Fruit fly (Drosophila melanogaster) whole organism, pupa: ENCODE measurements around the gene CG16717.

Source experiments
- CG10348 ChIP-seq: fragments of 200-800 bp; sonication (Bioruptor generic); IDR thresholded peaks from 2 replicates; pipeline ENCODE4 v1.3.6; 2022; ENCODE audit warnings: missing biosample characterization, missing genetic modification characterization
- CG12605 ChIP-seq: fragments of 200-800 bp; sonication (Bioruptor generic); IDR thresholded peaks from 2 replicates; pipeline ENCODE4 v1.3.6; 2022; ENCODE audit warnings: missing biosample characterization, missing genetic modification characterization
- CG13204 ChIP-seq: fragments of 200-800 bp; sonication (Bioruptor generic); optimal IDR thresholded peaks from 2 replicates; lab custom pipeline; 2018; ENCODE audit warnings: missing biosample characterization, mild to moderate bottlenecking, missing genetic modification characterization, moderate library complexity
- CG14655 ChIP-seq: fragments of 200-800 bp; sonication (Bioruptor generic); optimal IDR thresholded peaks from 3 replicates; lab custom pipeline; 2017; ENCODE audit warnings: mild to moderate bottlenecking, missing biosample characterization, missing genetic modification reagents, missing genetic modification characterization
- CG15710 ChIP-seq: fragments of 200-800 bp; sonication (Bioruptor generic); optimal IDR thresholded peaks from 2 replicates; lab custom pipeline; 2018; ENCODE audit warnings: missing biosample characterization, mild to moderate bottlenecking, missing genetic modification characterization, moderate library complexity
- CG17806 ChIP-seq: fragments of 200-800 bp; sonication (Bioruptor generic); optimal IDR thresholded peaks from 2 replicates; lab custom pipeline; 2018; ENCODE audit warnings: missing biosample characterization, mild to moderate bottlenecking, missing genetic modification characterization, moderate library complexity
- CG32121 ChIP-seq: fragments of 200-800 bp; sonication (Bioruptor generic); IDR thresholded peaks from 2 replicates; pipeline ENCODE4 v1.3.6; 2022; ENCODE audit warnings: missing biosample characterization, missing genetic modification characterization
- CG34367 ChIP-seq: fragments of 200-800 bp; sonication (Bioruptor generic); optimal IDR thresholded peaks from 2 replicates; lab custom pipeline; 2018; ENCODE audit warnings: missing biosample characterization, mild to moderate bottlenecking, missing genetic modification characterization
- CG4496 ChIP-seq: fragments of 200-800 bp; sonication (Bioruptor generic); IDR thresholded peaks from 3 replicates; pipeline ENCODE4 v1.3.6; 2022; ENCODE audit warnings: missing biosample characterization, missing genetic modification characterization
- CG8159 ChIP-seq: fragments of 200-800 bp; sonication (Bioruptor generic); optimal IDR thresholded peaks from 3 replicates; lab custom pipeline; 2018; ENCODE audit warnings: missing biosample characterization, mild to moderate bottlenecking, missing genetic modification characterization, moderate library complexity
- CG8301 ChIP-seq: fragments of 200-800 bp; sonication (Bioruptor generic); optimal IDR thresholded peaks from 2 replicates; lab custom pipeline; 2018; ENCODE audit warnings: missing biosample characterization, mild to moderate bottlenecking, missing genetic modification characterization
- CG9948 ChIP-seq: fragments of 200-800 bp; sonication (Bioruptor generic); optimal IDR thresholded peaks from 2 replicates; lab custom pipeline; 2018; ENCODE audit warnings: missing biosample characterization, mild to moderate bottlenecking, missing genetic modification characterization, moderate library complexity
- D1 ChIP-seq: fragments of 200-800 bp; sonication (Bioruptor generic); optimal IDR thresholded peaks from 2 replicates; lab custom pipeline; 2018; ENCODE audit warnings: missing biosample characterization, mild to moderate bottlenecking, missing genetic modification characterization, moderate library complexity
- EcR ChIP-seq: fragments of 200-800 bp; sonication (Bioruptor generic); optimal IDR thresholded peaks from 3 replicates; lab custom pipeline; 2019; ENCODE audit warnings: missing biosample characterization, missing genetic modification characterization, mild to moderate bottlenecking, moderate library complexity, missing genetic modification reagents
- Ets98B ChIP-seq: fragments of 200-800 bp; sonication (Bioruptor generic); IDR thresholded peaks from 2 replicates; pipeline ENCODE4 v1.3.6; 2022; ENCODE audit warnings: missing biosample characterization, missing genetic modification characterization
- Pif1A ChIP-seq: fragments of 200-800 bp; sonication (Bioruptor generic); optimal IDR thresholded peaks from 3 replicates; lab custom pipeline; 2016; ENCODE audit warnings: missing biosample characterization, missing genetic modification characterization
- Pif1B ChIP-seq: fragments of 200-800 bp; sonication (Bioruptor generic); optimal IDR thresholded peaks from 3 replicates; lab custom pipeline; 2016; ENCODE audit warnings: missing biosample characterization, missing genetic modification characterization
- Snoo ChIP-seq: fragments of 200-800 bp; sonication (Bioruptor generic); optimal IDR thresholded peaks from 3 replicates; lab custom pipeline; 2017; ENCODE audit warnings: missing biosample characterization, mild to moderate bottlenecking, missing genetic modification characterization, inconsistent platforms
- fd96Ca ChIP-seq: fragments of 200-800 bp; sonication (Bioruptor generic); IDR thresholded peaks from 3 replicates; pipeline ENCODE4 v1.3.6; 2022; ENCODE audit warnings: missing biosample characterization, missing genetic modification characterization
- gl ChIP-seq: fragments of 200-800 bp; sonication (Bioruptor generic); optimal IDR thresholded peaks from 2 replicates; lab custom pipeline; 2018; ENCODE audit warnings: missing biosample characterization, mild to moderate bottlenecking, missing genetic modification characterization
- rn ChIP-seq: fragments of 200-800 bp; sonication (Bioruptor generic); IDR thresholded peaks from 2 replicates; pipeline ENCODE4 v1.3.6; 2022; ENCODE audit warnings: missing biosample characterization, missing genetic modification characterization

The CG16717 gene

DNA sequence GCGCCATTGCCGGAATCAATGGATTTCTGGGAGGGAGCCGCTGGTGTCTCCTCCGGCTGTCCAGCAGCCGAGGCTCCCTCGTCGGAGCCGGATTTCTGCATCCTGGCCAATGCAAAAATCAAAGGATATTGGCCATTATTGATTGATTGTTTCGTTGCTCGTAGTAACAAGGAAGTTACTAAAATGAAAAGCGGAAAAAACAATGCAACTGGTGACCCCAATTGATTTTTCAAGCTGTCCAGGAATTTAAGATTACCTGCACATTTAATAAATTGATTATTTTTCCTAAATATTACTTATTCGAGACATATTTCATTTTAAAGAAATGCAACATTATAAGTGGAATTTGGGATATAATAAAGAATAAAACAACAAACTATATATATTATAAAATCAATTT is 24.5 kb downstream of the CG16717 start, which contains the start of gene CG6761:
Gene CG6761, minus strand, starts transcription at position 101 of the 400 bp plus-strand sequence.
- TF ChIP-seq CG10348 (GFP tag; lab: Robert Waterston, UW) (no peak), CG14655 (no peak), Pif1A (no peak)

dm6 chr3L:9704162-9704748 is 25.3 kb downstream of the CG16717 start, which contains the start of gene CG16711:
Gene CG16711 (plus strand): TSS chr3L:9704331.
- TF ChIP-seq Pif1A (no peak), D1 (no peak), CG17806 (tag; lab: Kevin White, UChicago) (no peak), CG10348 (GFP tag; lab: Robert Waterston, UW) (no peak), Snoo (tag; lab: Kevin White, UChicago) (no peak), rn (GFP tag; lab: Robert Waterston, UW) (no peak), fd96Ca (no peak), CG14655 (no peak), Ets98B (GFP tag; lab: Robert Waterston, UW) (no peak), Pif1B (GFP tag; lab: Kevin White, UChicago) (no peak), CG13204 (GFP tag; lab: Kevin White, UChicago) (no peak), CG8159 (tag; lab: Kevin White, UChicago) (no peak), CG15710 (tag; lab: Kevin White, UChicago) (no peak), CG9948 (tag; lab: Kevin White, UChicago) (no peak), CG34367 (no peak), CG12605 (GFP tag; lab: Robert Waterston, UW) (no peak), gl (tag; lab: Kevin White, UChicago) (no peak), CG8301 (tag; lab: Kevin White, UChicago) (no peak), CG32121 (GFP tag; lab: Robert Waterston, UW) (no peak), EcR (GFP tag; lab: Kevin White, UChicago) (no peak)
- TF ChIP-seq, all 21 proteins: peak for 0

DNA sequence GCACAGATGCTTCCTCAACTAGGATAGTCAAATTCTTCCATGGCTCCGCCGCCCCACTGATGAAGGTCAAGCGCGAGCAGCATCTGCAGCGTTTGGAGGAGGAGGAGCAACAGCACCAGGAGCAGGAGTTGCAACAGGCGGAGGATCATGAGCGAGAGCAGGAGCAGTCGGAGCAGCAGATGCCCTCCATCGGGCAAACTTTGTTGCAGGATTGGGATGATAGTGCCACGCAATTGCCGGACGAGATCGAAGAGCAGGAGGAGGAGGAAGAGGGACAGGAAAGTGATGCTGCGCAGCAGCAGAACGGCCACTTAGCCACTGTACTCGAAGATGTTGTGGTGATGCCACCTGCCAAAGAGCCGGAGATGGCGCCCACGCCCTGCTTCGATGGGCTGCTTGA is 26.6 kb downstream of the CG16717 start:
- TF ChIP-seq CG13204 (GFP tag; lab: Kevin White, UChicago) (no peak), CG8159 (tag; lab: Kevin White, UChicago) (no peak), CG15710 (tag; lab: Kevin White, UChicago) (no peak)

DNA sequence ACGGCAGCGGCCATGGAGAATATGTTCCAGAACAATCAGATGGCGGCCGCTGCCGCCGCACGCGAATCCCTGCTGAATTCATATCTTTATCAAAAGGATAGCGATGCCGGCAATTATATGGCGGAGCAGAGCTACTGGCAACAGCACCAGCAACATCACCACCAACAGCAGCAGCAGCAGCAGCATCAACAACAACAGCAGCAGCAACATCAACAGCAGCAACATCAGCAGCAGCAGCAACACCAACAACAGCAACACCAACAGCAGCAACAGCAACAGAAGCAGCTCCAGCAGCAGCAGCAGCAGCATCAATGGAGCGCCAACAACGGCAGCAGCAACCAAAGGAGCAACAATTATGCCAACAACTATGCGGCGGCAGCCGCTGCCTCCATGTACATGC is 29.8 kb downstream of the CG16717 start:
- TF ChIP-seq fd96Ca (no peak), D1 (no peak), CG9948 (tag; lab: Kevin White, UChicago) (no peak), CG15710 (tag; lab: Kevin White, UChicago) (no peak), CG10348 (GFP tag; lab: Robert Waterston, UW) (no peak), CG34367 (no peak), gl (tag; lab: Kevin White, UChicago) (no peak)

dm6 chr3L:9711203-9711602 is 32.2 kb downstream of the CG16717 start:
- TF ChIP-seq CG17806 (tag; lab: Kevin White, UChicago), result no peak
- no peak for TF ChIP-seq CG9948 (tag; lab: Kevin White, UChicago)
- no peak for TF ChIP-seq CG12605 (GFP tag; lab: Robert Waterston, UW)
- TF ChIP-seq CG13204 (GFP tag; lab: Kevin White, UChicago), result no peak
- no peak for TF ChIP-seq CG4496 (GFP tag; lab: Robert Waterston, UW)
- TF ChIP-seq EcR (GFP tag; lab: Kevin White, UChicago), result no peak

DNA sequence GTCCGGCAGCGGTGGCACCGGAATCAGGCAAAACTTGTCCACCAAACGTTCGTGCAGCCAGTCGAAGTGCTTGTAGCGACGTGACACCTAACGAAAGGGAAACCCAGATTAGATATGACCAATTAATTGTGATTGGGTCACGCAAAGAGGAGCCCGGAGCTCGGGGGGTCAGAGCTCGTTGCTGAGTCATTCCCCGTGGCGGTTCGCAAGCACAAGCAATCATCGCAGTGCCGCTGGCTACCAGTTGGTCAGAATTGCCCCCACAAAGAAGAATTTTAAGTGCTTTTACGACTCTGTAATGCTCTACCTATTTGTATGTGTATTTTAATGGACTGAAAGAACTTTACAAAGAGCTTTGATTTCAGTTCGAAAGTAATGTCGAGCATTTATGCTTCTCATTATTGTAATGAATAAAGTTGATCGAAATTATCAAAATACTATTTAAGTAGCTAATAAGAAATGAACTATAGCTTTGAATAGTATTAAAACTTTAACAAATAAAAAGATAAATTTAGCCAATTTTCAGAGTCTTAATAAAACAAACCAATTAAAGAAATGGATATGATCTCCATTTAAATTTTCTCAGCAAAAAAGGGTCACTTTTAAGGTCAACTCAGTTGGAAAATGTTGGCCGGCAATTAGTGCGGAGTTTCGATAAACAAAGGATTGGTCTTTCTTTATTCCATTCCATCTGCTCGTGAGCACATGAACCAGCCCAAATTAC is 33.2 kb downstream of the CG16717 start:
- TF ChIP-seq EcR (GFP tag; lab: Kevin White, UChicago) (no peak), CG8159 (tag; lab: Kevin White, UChicago) (peak; percentile 2)

- TF ChIP-seq Snoo (tag; lab: Kevin White, UChicago) (no peak), fd96Ca (0 out of 3 replicates have a peak, but pooled peaks have one; percentile 34), EcR (GFP tag; lab: Kevin White, UChicago) (peak; percentile 4), CG10348 (GFP tag; lab: Robert Waterston, UW) (no peak), Pif1A (no peak), CG4496 (GFP tag; lab: Robert Waterston, UW) (no peak)
These were observed 34.4 kb downstream of the CG16717 start, which contains the start of gene SH3PX1 for dm6 chr3L:9713383-9713827. Gene SH3PX1 (minus strand): TSS chr3L:9713827.
